Worm (Caenorhabditis elegans) whole organism, L1 larva: ENCODE results near the gene srh-283.
A peak's percentile ranks its signal among the peaks of the same experiment; 100 is the strongest.

Experiments
- F16B12.6 ChIP-seq: fragments of 150-350 bp; optimal IDR thresholded peaks from 2 replicates; lab custom pipeline; 2014; ENCODE audit warnings: missing biosample characterization, missing genetic modification characterization
- Y116A8C.19 ChIP-seq: sonication (generic microtip); optimal IDR thresholded peaks from 2 replicates; lab custom pipeline; 2016; ENCODE audit warnings: missing compliant biosample characterization, missing genetic modification characterization, borderline replicate concordance
- alr-1 ChIP-seq: fragments of 200-800 bp; sonication (Bioruptor generic); optimal IDR thresholded peaks from 2 replicates; lab custom pipeline; 2018; ENCODE audit warnings: borderline replicate concordance, mild to moderate bottlenecking, missing genetic modification characterization, missing compliant biosample characterization
- blmp-1 ChIP-seq: fragments of 150-350 bp; optimal IDR thresholded peaks from 2 replicates; lab custom pipeline; 2014; ENCODE audit warnings: missing biosample characterization, missing genetic modification characterization
- ceh-90 ChIP-seq: sonication (generic microtip); optimal IDR thresholded peaks from 2 replicates; lab custom pipeline; 2016; ENCODE audit warnings: missing genetic modification characterization, missing compliant biosample characterization
- dpl-1 ChIP-seq, 3 experiments: fragments of 150-350 bp in 2 of 3; sonication (generic microtip) in 1 of 3; optimal IDR thresholded peaks; 2 replicates each; lab custom pipeline; 2014 to 2017; ENCODE audit warnings: missing biosample characterization in 3 of 3, missing genetic modification characterization in 3 of 3, missing genetic modification reagents in 3 of 3
- dsc-1 ChIP-seq: sonication (generic microtip); optimal IDR thresholded peaks from 2 replicates; lab custom pipeline; 2016; ENCODE audit warnings: mild to moderate bottlenecking, missing genetic modification characterization, missing compliant biosample characterization
- efl-1 ChIP-seq, 4 experiments: fragments of 150-350 bp; optimal IDR thresholded peaks in 3 of 4; peaks in 1 of 4; 1 replicate in 1 of 4; 2 replicates in 3 of 4; lab custom pipeline; 2014; ENCODE audit warnings: missing biosample characterization in 2 of 4, missing genetic modification characterization in 2 of 4, missing genetic modification reagents in 2 of 4
- efl-3 ChIP-seq: fragments of 200-800 bp; sonication (Bioruptor generic); optimal IDR thresholded peaks from 2 replicates; lab custom pipeline; 2018; ENCODE audit warnings: mild to moderate bottlenecking, missing genetic modification characterization, missing compliant biosample characterization
- egl-13 ChIP-seq: sonication (generic microtip); optimal IDR thresholded peaks from 2 replicates; lab custom pipeline; 2016; ENCODE audit warnings: missing genotype, missing genetic modification reagents, missing genetic modification characterization, missing compliant biosample characterization
- egl-27 ChIP-seq, 2 experiments: fragments of 150-350 bp in 1 of 2; sonication (generic microtip); optimal IDR thresholded peaks; 3 replicates each; lab custom pipeline; 2017 to 2018; ENCODE audit warnings: missing biosample characterization in 2 of 2, missing genetic modification characterization in 2 of 2, missing genetic modification reagents in 2 of 2
- elt-3 ChIP-seq, 6 experiments: fragments of 150-350 bp in 1 of 6; sonication (generic microtip); optimal IDR thresholded peaks; 2 replicates each; lab custom pipeline; 2017 to 2018; ENCODE audit warnings: missing biosample characterization in 6 of 6, missing genetic modification characterization in 6 of 6, inconsistent platforms in 1 of 6
- ets-5 ChIP-seq: fragments of 200-800 bp; sonication (Bioruptor generic); IDR thresholded peaks from 2 replicates; pipeline ENCODE4 v1.3.6; 2022; ENCODE audit warnings: missing genetic modification characterization, missing compliant biosample characterization
- fkh-4 ChIP-seq: sonication (generic microtip); optimal IDR thresholded peaks from 2 replicates; lab custom pipeline; 2016; ENCODE audit warnings: missing compliant biosample characterization, missing genetic modification characterization, borderline replicate concordance
- fkh-8 ChIP-seq: sonication (generic microtip); optimal IDR thresholded peaks from 2 replicates; lab custom pipeline; 2016; ENCODE audit warnings: mild to moderate bottlenecking, missing genetic modification characterization, missing compliant biosample characterization
- fos-1 ChIP-seq: fragments of 150-350 bp; optimal IDR thresholded peaks from 2 replicates; lab custom pipeline; 2014; ENCODE audit warnings: missing biosample characterization, missing genetic modification characterization
- grh-1 ChIP-seq: fragments of 200-800 bp; sonication (Bioruptor generic); IDR thresholded peaks from 2 replicates; pipeline ENCODE4 v1.3.6; 2022; ENCODE audit warnings: missing genetic modification reagents, missing genetic modification characterization, missing compliant biosample characterization
- hpl-2 ChIP-seq: fragments of 150-350 bp; optimal IDR thresholded peaks from 2 replicates; lab custom pipeline; 2014; ENCODE audit warnings: missing biosample characterization, missing genetic modification reagents, missing genetic modification characterization
- lin-15B ChIP-seq: fragments of 150-350 bp; sonication (generic microtip); optimal IDR thresholded peaks from 3 replicates; lab custom pipeline; 2014; ENCODE audit warnings: missing biosample characterization, missing genetic modification characterization
- lin-35 ChIP-seq, 2 experiments: fragments of 150-350 bp; optimal IDR thresholded peaks; 2 replicates each; lab custom pipeline; 2014; ENCODE audit warnings: missing biosample characterization in 2 of 2, missing genetic modification characterization in 2 of 2, missing genetic modification reagents in 2 of 2
- lin-39 ChIP-seq: fragments of 150-350 bp; optimal IDR thresholded peaks from 2 replicates; lab custom pipeline; 2014; ENCODE audit warnings: missing biosample characterization, missing genetic modification reagents, missing genetic modification characterization
- lir-3 ChIP-seq: sonication (generic microtip); optimal IDR thresholded peaks from 2 replicates; lab custom pipeline; 2016; ENCODE audit warnings: mild to moderate bottlenecking, missing genetic modification characterization, moderate library complexity, missing compliant biosample characterization; ENCODE audit not compliant: poor library complexity
- mef-2 ChIP-seq: fragments of 150-350 bp; optimal IDR thresholded peaks from 2 replicates; lab custom pipeline; 2014; ENCODE audit warnings: missing biosample characterization, missing genetic modification characterization
- nhr-12 ChIP-seq: sonication (generic microtip); optimal IDR thresholded peaks from 2 replicates; lab custom pipeline; 2017; ENCODE audit warnings: missing biosample characterization, missing genetic modification characterization
- nhr-20 ChIP-seq: sonication (generic microtip); optimal IDR thresholded peaks from 2 replicates; lab custom pipeline; 2016; ENCODE audit warnings: mild to moderate bottlenecking, missing genetic modification characterization, missing compliant biosample characterization
- nhr-28 ChIP-seq: fragments of 150-350 bp; optimal IDR thresholded peaks from 2 replicates; lab custom pipeline; 2014; ENCODE audit warnings: missing biosample characterization, missing genetic modification characterization
- nhr-47 ChIP-seq: sonication (generic microtip); optimal IDR thresholded peaks from 2 replicates; lab custom pipeline; 2016; ENCODE audit warnings: mild to moderate bottlenecking, missing genetic modification characterization, moderate library complexity, missing compliant biosample characterization
- nhr-76 ChIP-seq: sonication (generic microtip); optimal IDR thresholded peaks from 2 replicates; lab custom pipeline; 2017; ENCODE audit warnings: missing biosample characterization, missing genetic modification characterization
- nhr-77 ChIP-seq: fragments of 150-350 bp; optimal IDR thresholded peaks from 2 replicates; lab custom pipeline; 2014; ENCODE audit warnings: missing biosample characterization, missing genetic modification characterization
- nhr-84 ChIP-seq: sonication (generic microtip); optimal IDR thresholded peaks from 2 replicates; lab custom pipeline; 2017; ENCODE audit warnings: missing biosample characterization, missing genetic modification characterization
- rnt-1 ChIP-seq: sonication (generic microtip); optimal IDR thresholded peaks from 2 replicates; lab custom pipeline; 2016; ENCODE audit warnings: mild to moderate bottlenecking, missing genetic modification characterization, moderate library complexity, missing compliant biosample characterization
- skn-1 ChIP-seq: fragments of 150-350 bp; optimal IDR thresholded peaks from 2 replicates; lab custom pipeline; 2014; ENCODE audit warnings: missing biosample characterization, missing genetic modification characterization
- sox-4 ChIP-seq: sonication (generic microtip); optimal IDR thresholded peaks from 2 replicates; lab custom pipeline; 2016; ENCODE audit warnings: missing genetic modification characterization, missing compliant biosample characterization
- sptf-1 ChIP-seq: fragments of 150-350 bp; optimal IDR thresholded peaks from 2 replicates; lab custom pipeline; 2014; ENCODE audit warnings: missing biosample characterization, missing genetic modification characterization
- swsn-7 ChIP-seq: sonication (generic microtip); optimal IDR thresholded peaks from 2 replicates; lab custom pipeline; 2016; ENCODE audit warnings: missing genetic modification characterization, missing compliant biosample characterization
- tbx-2 ChIP-seq: sonication (generic microtip); optimal IDR thresholded peaks from 2 replicates; lab custom pipeline; 2016; ENCODE audit warnings: missing genetic modification characterization, missing compliant biosample characterization
- tlp-1 ChIP-seq: fragments of 150-350 bp; optimal IDR thresholded peaks from 2 replicates; lab custom pipeline; 2014; ENCODE audit warnings: missing biosample characterization, missing genetic modification characterization
- unc-98 ChIP-seq: fragments of 200-800 bp; sonication (Bioruptor generic); IDR thresholded peaks from 2 replicates; pipeline ENCODE4 v1.3.6; 2022; ENCODE audit warnings: missing genetic modification characterization, missing compliant biosample characterization
- vab-15 ChIP-seq: sonication (generic microtip); optimal IDR thresholded peaks from 2 replicates; lab custom pipeline; 2017; ENCODE audit warnings: missing genotype, mild to moderate bottlenecking, missing genetic modification characterization, missing compliant biosample characterization
- zag-1 ChIP-seq: fragments of 150-350 bp; optimal IDR thresholded peaks from 2 replicates; lab custom pipeline; 2014; ENCODE audit warnings: missing biosample characterization, missing genetic modification characterization
- ztf-11 ChIP-seq, 2 experiments: sonication (generic microtip); optimal IDR thresholded peaks; 2 replicates each; lab custom pipeline; 2016 to 2017; ENCODE audit warnings: missing genetic modification characterization in 2 of 2, missing biosample characterization in 1 of 2, missing compliant biosample characterization in 1 of 2
- ztf-4 ChIP-seq: fragments of 150-350 bp; optimal IDR thresholded peaks from 2 replicates; lab custom pipeline; 2014; ENCODE audit warnings: missing biosample characterization, missing genetic modification characterization

The srh-283 gene

ce11 chrV:17728757-17729156 lies 36.4 kb upstream of the srh-283 start (continued):
- TF ChIP-seq blmp-1 (tag; lab: Kevin White, UChicago) (no peak), nhr-12 (tag; lab: Kevin White, UChicago) (no peak), sptf-1 (tag; lab: Kevin White, UChicago) (no peak), tbx-2 (tag; lab: Kevin White, UChicago) (peak; percentile 3), ceh-90 (no peak), F16B12.6 (tag; lab: Kevin White, UChicago) (no peak), dsc-1 (tag; lab: Kevin White, UChicago) (no peak), efl-1 (optimal IDR thresholded peaks at IDR 0.05; lab: Kevin White, UChicago) (no peak), efl-1 (GFP tag; optimal IDR thresholded peaks at IDR 0.05 in 1 of 2; lab: Kevin White, UChicago) (peak in 1 of 2 experiments; percentile 75), efl-3 (GFP tag; lab: Kevin White, UChicago) (no peak)
- TF ChIP-seq, all 84 proteins: peak for 11

ce11 chrV:17732516-17732915 lies 32.6 kb upstream of the srh-283 start, which contains the start of gene twk-42:
TSS of gene twk-42 (minus strand) at chrV:17732616.
- TF ChIP-seq ztf-11 (tag; optimal IDR thresholded peaks at IDR 0.05; lab: Kevin White, UChicago) = no peak
- TF ChIP-seq rnt-1 = peak; percentile 29
- no peak for TF ChIP-seq sox-4 (tag; lab: Kevin White, UChicago)
- TF ChIP-seq efl-1 (optimal IDR thresholded peaks at IDR 0.05; lab: Kevin White, UChicago) = no peak
- TF ChIP-seq efl-1 (GFP tag; optimal IDR thresholded peaks at IDR 0.05 in 1 of 2; lab: Kevin White, UChicago) = no peak
- TF ChIP-seq, all 84 proteins: peak for 1

- TF ChIP-seq zag-1 (tag; lab: Kevin White, UChicago) = no peak
- TF ChIP-seq nhr-20 (tag; lab: Kevin White, UChicago) = no peak
- TF ChIP-seq fkh-8 = no peak
- TF ChIP-seq tbx-2 (tag; lab: Kevin White, UChicago) = no peak
- no peak for TF ChIP-seq alr-1 (tag; lab: Kevin White, UChicago)
- TF ChIP-seq, all 84 proteins: peak for 0
Observed at ce11 chrV:17739801-17740200, 25.3 kb upstream of the srh-283 start, which contains the start of gene cutl-4. TSS of gene cutl-4 (minus strand) at chrV:17739901.

- TF ChIP-seq nhr-12 (tag; lab: Kevin White, UChicago) = no peak
- TF ChIP-seq dpl-1 (GFP tag; optimal IDR thresholded peaks at IDR 0.05; lab: Kevin White, UChicago) = no peak
- TF ChIP-seq nhr-76 = no peak
- TF ChIP-seq nhr-84 (tag; lab: Kevin White, UChicago) = no peak
- TF ChIP-seq skn-1 (tag; lab: Kevin White, UChicago) = no peak
- TF ChIP-seq tlp-1 (tag; lab: Kevin White, UChicago) = no peak
- TF ChIP-seq efl-3 (GFP tag; lab: Kevin White, UChicago) = no peak
- TF ChIP-seq elt-3 (tag; optimal IDR thresholded peaks at IDR 0.05; lab: Kevin White, UChicago) = no peak
- TF ChIP-seq vab-15 (tag; lab: Kevin White, UChicago) = no peak
- TF ChIP-seq ztf-4 = no peak
- no peak for TF ChIP-seq fkh-4
- TF ChIP-seq nhr-20 (tag; lab: Kevin White, UChicago) = no peak
- no peak for TF ChIP-seq ets-5
- TF ChIP-seq tbx-2 (tag; lab: Kevin White, UChicago) = no peak
- no peak for TF ChIP-seq Y116A8C.19 (tag; lab: Kevin White, UChicago)
- TF ChIP-seq lin-39 (tag; lab: Kevin White, UChicago) = no peak
- no peak for TF ChIP-seq lir-3
- no peak for TF ChIP-seq egl-13 (tag; lab: Kevin White, UChicago)
- TF ChIP-seq, all 84 proteins: peak for 0
Observed at ce11 chrV:17743802-17744201, 21.3 kb upstream of the srh-283 start.

- no peak for TF ChIP-seq efl-3 (GFP tag; lab: Kevin White, UChicago)
- TF ChIP-seq nhr-28 (tag; lab: Kevin White, UChicago) = no peak
- no peak for TF ChIP-seq mef-2 (tag; lab: Kevin White, UChicago)
- no peak for TF ChIP-seq fos-1 (tag; lab: Kevin White, UChicago)
- TF ChIP-seq alr-1 (tag; lab: Kevin White, UChicago) = no peak
- TF ChIP-seq hpl-2 = no peak
- no peak for TF ChIP-seq swsn-7
- TF ChIP-seq nhr-77 (tag; lab: Kevin White, UChicago) = no peak
- no peak for TF ChIP-seq rnt-1
- no peak for TF ChIP-seq unc-98
- no peak for TF ChIP-seq egl-27 (tag; optimal IDR thresholded peaks at IDR 0.05; lab: Kevin White, UChicago)
- no peak for TF ChIP-seq lin-35 (GFP tag; optimal IDR thresholded peaks at IDR 0.05; lab: Kevin White, UChicago)
- no peak for TF ChIP-seq grh-1 (GFP tag; lab: Robert Waterston, UW)
- TF ChIP-seq Y116A8C.19 (tag; lab: Kevin White, UChicago) = no peak
- TF ChIP-seq lin-15B (tag; lab: Kevin White, UChicago) = no peak
- no peak for TF ChIP-seq blmp-1 (tag; lab: Kevin White, UChicago)
- TF ChIP-seq ets-5 = no peak
- no peak for TF ChIP-seq nhr-47 (tag; lab: Kevin White, UChicago)
Observed at ce11 chrV:17746959-17747358, 18.2 kb upstream of the srh-283 start, which contains the start of gene twk-36. TSS of gene twk-36 (minus strand) at chrV:17747059.
